Fruit fly (Drosophila melanogaster): Measurements from ENCODE around the gene bap.

The bap gene

DNA sequence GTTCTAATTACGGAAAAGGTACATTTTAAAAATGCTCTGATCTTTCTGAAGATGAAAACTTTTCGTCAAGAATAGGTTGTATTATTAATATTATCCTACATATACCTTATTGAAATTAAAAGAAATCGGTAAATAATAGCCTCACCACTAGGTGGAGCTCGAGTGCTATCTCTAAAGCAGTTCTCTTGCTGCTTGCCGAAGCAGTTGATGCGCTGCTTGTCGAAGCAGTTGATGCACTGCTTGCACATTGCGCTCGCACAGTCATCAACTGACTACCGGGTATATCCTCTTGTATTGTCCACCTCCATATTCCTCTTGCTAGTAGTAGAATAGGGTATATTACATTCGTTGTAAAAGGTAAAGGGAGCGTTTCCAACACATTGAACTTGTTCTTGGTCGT is 19.7 kb downstream of the bap start (continued):
- no peak; the same call in 1 of the 3 replicates for TF ChIP-seq CG11456 (GFP tag; IDR thresholded peaks at IDR 0.05)
- peak; percentile 81; the same call in 2 of the 3 replicates for TF ChIP-seq knrl (GFP tag; IDR thresholded peaks at IDR 0.05; ENCODE audit: partially characterized antibody)
- TF ChIP-seq CG9817 (tag; optimal IDR thresholded peaks at IDR 0.05), result no peak
- TF ChIP-seq chn (GFP tag; optimal IDR thresholded peaks at IDR 0.05), result no peak
- TF ChIP-seq CG33213 (GFP tag; optimal IDR thresholded peaks at IDR 0.05), result peak; percentile 44
- no peak for TF ChIP-seq unc-4 (GFP tag; IDR thresholded peaks at IDR 0.05; ENCODE audit: partially characterized antibody)
- TF ChIP-seq ato (GFP tag; IDR thresholded peaks at IDR 0.05; ENCODE audit: partially characterized antibody), result peak; percentile 42; the same call in 1 of the 2 replicates
- TF ChIP-seq Antp (GFP tag; optimal IDR thresholded peaks at IDR 0.05), result peak; percentile 22
- no peak for TF ChIP-seq CG8281 (tag; optimal IDR thresholded peaks at IDR 0.05)
- TF ChIP-seq CG14667 (GFP tag; IDR thresholded peaks at IDR 0.05), result peak; percentile 21; the same call in 1 of the 2 replicates
- no peak for TF ChIP-seq otp (GFP tag; IDR thresholded peaks at IDR 0.05)
- TF ChIP-seq Drgx (GFP tag; IDR thresholded peaks at IDR 0.05), result no peak
- no peak for TF ChIP-seq CG12659 (GFP tag; optimal IDR thresholded peaks at IDR 0.05)
- no peak for TF ChIP-seq pan (optimal IDR thresholded peaks at IDR 0.05)
- peak in 1 of 2 experiments; percentile 24 for TF ChIP-seq pan (GFP tag; optimal IDR thresholded peaks at IDR 0.05 in 1 of 2, IDR thresholded peaks at IDR 0.05 in 1 of 2)
- TF ChIP-seq tgo (GFP tag; IDR thresholded peaks at IDR 0.05), result no peak; the same call in 2 of the 3 replicates
- TF ChIP-seq Pdp1 (GFP tag; optimal IDR thresholded peaks at IDR 0.05), result peak in 1 of 2 experiments; percentile 15
- no peak for TF ChIP-seq CG9609 (GFP tag; optimal IDR thresholded peaks at IDR 0.05)
- TF ChIP-seq CG31388 (GFP tag; optimal IDR thresholded peaks at IDR 0.05), result no peak
- TF ChIP-seq Xbp1 (GFP tag; optimal IDR thresholded peaks at IDR 0.05), result peak; percentile 33
- peak in 1 of 2 experiments; percentile 33 for TF ChIP-seq dpn (GFP tag; optimal IDR thresholded peaks at IDR 0.05)
- TF ChIP-seq CG4404 (GFP tag; IDR thresholded peaks at IDR 0.05), result no peak
- TF ChIP-seq exex (tag; optimal IDR thresholded peaks at IDR 0.05), result no peak
- no peak for TF ChIP-seq gsb (GFP tag; IDR thresholded peaks at IDR 0.05)
- TF ChIP-seq ftz-f1 (GFP tag; optimal IDR thresholded peaks at IDR 0.05), result no peak
- TF ChIP-seq CG11696 (GFP tag; IDR thresholded peaks at IDR 0.05), result no peak
- no peak for TF ChIP-seq sna (GFP tag; IDR thresholded peaks at IDR 0.05; ENCODE audit: partially characterized antibody)
- TF ChIP-seq CG3838 (GFP tag; optimal IDR thresholded peaks at IDR 0.05), result no peak
- TF ChIP-seq z (GFP tag; IDR thresholded peaks at IDR 0.05), result no peak
- no peak for TF ChIP-seq btn (GFP tag; optimal IDR thresholded peaks at IDR 0.05)
- peak; percentile 73 for TF ChIP-seq MBD-R2 (GFP tag; IDR thresholded peaks at IDR 0.05)
- no peak for TF ChIP-seq zf30C (GFP tag; optimal IDR thresholded peaks at IDR 0.05)
- TF ChIP-seq NK7.1 (GFP tag; optimal IDR thresholded peaks at IDR 0.05), result no peak
- TF ChIP-seq al (GFP tag; IDR thresholded peaks at IDR 0.05), result peak; percentile 24; the same call in 1 of the 2 replicates
- TF ChIP-seq Hr51 (GFP tag; optimal IDR thresholded peaks at IDR 0.05), result no peak
- TF ChIP-seq Meics (GFP tag; optimal IDR thresholded peaks at IDR 0.05), result no peak
- TF ChIP-seq CG12942 (GFP tag; optimal IDR thresholded peaks at IDR 0.05), result no peak
- TF ChIP-seq Eip74EF (GFP tag; optimal IDR thresholded peaks at IDR 0.05), result peak in 1 of 2 experiments; percentile 93
- peak; percentile 76 for TF ChIP-seq Gug (GFP tag; IDR thresholded peaks at IDR 0.05)
- no peak for TF ChIP-seq pum (GFP tag; optimal IDR thresholded peaks at IDR 0.05)
- TF ChIP-seq CG7839 (tag; optimal IDR thresholded peaks at IDR 0.05), result no peak
- TF ChIP-seq CG43689 (GFP tag; IDR thresholded peaks at IDR 0.05), result no peak
- peak; percentile 55; the same call in 1 of the 3 replicates for TF ChIP-seq Dbx (GFP tag; IDR thresholded peaks at IDR 0.05)
